Worm (Caenorhabditis elegans): ENCODE data around the gene arrd-13.
A peak's percentile ranks its signal among the peaks of the same experiment; 100 is the strongest.

The arrd-13 gene

DNA sequence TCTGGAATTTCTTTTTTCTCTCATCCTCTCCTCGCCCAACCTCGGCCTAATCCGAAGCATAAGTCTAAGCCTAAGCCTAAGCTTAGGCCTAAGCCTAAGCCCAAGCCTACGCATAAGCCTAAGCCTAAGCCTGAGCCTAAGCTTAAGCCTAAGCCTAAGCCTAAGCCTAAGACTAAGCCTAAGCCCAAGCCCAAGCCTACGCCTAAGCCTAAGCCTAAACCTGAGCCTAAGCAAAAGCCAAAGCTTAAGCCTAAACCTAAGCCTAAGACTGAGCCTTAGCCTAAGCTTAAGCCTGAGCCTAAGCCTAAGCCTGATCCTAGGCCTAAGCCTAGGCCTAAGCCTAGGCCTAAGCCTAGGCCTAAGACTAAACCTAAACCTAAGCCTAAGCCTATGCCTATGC lies 38.1 kb downstream of the arrd-13 start:
- peak; percentile 94 for TF ChIP-seq dve-1 (tag; optimal IDR thresholded peaks at IDR 0.05)
- no peak for TF ChIP-seq ceh-48 (tag; optimal IDR thresholded peaks at IDR 0.05)

DNA sequence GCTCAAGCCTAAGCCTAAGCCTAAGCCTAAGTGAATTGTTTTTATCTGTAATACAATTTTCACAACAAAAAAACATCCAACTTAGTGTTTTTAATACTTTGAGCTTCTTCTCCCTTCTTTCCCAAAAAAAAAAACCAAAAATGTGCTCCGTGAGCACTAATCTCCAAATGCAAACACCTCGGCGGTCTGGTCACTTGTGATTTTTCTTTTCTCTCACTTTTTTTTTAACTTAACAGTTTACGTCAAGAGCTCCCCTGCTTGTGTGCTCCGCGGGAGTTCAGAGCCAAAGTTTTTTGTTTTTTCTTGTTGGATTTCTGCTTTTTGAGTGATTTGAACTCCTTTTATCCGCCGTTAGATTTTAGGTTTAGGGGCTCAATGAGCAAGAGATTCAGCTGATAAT lies 48.1 kb downstream of the arrd-13 start:
- TF ChIP-seq elt-2 (tag; optimal IDR thresholded peaks at IDR 0.05), result no peak
- TF ChIP-seq syd-9 (tag; optimal IDR thresholded peaks at IDR 0.05), result no peak
- TF ChIP-seq mec-3 (tag; optimal IDR thresholded peaks at IDR 0.05; ENCODE audit: borderline replicate concordance), result no peak
- no peak for TF ChIP-seq madf-2 (tag; optimal IDR thresholded peaks at IDR 0.05)
- TF ChIP-seq F13H6.1 (tag; optimal IDR thresholded peaks at IDR 0.05), result no peak
- TF ChIP-seq tbx-7 (tag; optimal IDR thresholded peaks at IDR 0.05), result no peak
- no peak for TF ChIP-seq hlh-8 (tag; optimal IDR thresholded peaks at IDR 0.05)
- no peak for TF ChIP-seq pqm-1 (tag; optimal IDR thresholded peaks at IDR 0.05)
- no peak for TF ChIP-seq sox-2 (GFP tag; IDR thresholded peaks at IDR 0.05)
- TF ChIP-seq unc-42 (tag; optimal IDR thresholded peaks at IDR 0.05), result no peak
- no peak for TF ChIP-seq dmd-4 (tag; optimal IDR thresholded peaks at IDR 0.05; ENCODE audit: borderline replicate concordance)
- TF ChIP-seq ceh-30 (tag; optimal IDR thresholded peaks at IDR 0.05), result no peak
- no peak for TF ChIP-seq ceh-9 (tag; optimal IDR thresholded peaks at IDR 0.05)
